Worm (Caenorhabditis elegans): ENCODE results near the gene str-9.
"Not testable (repeated sequence)": the region's sequence is repeated elsewhere in the genome, so short reads cannot be mapped to it uniquely, and the experiment has no call there.

str-9 gene

DNA sequence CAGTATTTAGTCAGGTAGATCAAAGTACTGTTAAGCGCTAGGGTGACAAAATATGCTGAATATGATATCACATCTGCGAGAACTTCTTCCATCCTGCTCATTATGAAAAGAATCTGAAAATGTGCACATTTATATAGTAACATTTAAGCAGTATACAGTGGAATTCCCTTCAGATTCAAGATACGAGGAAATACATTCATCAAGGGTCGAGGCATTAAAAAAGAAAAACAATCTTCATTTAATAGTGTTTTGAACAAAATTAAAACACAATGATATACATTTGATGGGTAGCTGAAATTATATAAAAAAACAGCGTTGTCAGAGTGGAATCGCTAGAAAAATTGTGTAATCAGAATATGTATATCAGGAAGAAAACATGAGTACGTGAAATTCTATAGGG, 22.8 kb upstream of the str-9 start, which contains the start of gene str-27:
str-27 (minus strand) TSS at position 101 of the 400 bp plus-strand sequence.
- no peak for TF ChIP-seq dao-5 (tag; optimal IDR thresholded peaks at IDR 0.05)
- no peak for TF ChIP-seq him-1 (tag; optimal IDR thresholded peaks at IDR 0.05)
- TF ChIP-seq W03F9.2 (tag; optimal IDR thresholded peaks at IDR 0.05): no peak

DNA sequence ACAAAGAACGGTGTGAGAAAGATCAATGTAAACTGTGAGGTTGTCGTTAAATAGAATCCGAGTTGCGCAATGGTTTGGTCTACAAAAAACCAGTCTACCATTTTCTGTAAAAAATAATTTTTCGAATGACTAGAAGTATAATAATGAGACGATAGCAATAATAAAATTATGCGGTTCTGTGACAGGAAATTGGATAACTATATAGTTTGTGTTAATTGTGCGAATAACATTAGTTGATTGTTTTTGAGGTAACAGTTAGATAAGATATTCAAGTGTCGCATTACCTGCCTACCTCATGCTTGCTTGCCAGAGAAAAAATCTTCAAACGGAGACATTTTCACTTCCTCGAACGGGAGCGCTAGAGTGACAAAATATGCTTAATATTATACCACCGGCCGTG, 16.7 kb upstream of the str-9 start, which contains the start of gene str-18:
str-18 (minus strand) TSS at position 101 of the 400 bp plus-strand sequence.
- TF ChIP-seq dao-5 (tag; optimal IDR thresholded peaks at IDR 0.05): no peak
- TF ChIP-seq W03F9.2 (tag; optimal IDR thresholded peaks at IDR 0.05): no peak
- TF ChIP-seq him-1 (tag; optimal IDR thresholded peaks at IDR 0.05): no peak

DNA sequence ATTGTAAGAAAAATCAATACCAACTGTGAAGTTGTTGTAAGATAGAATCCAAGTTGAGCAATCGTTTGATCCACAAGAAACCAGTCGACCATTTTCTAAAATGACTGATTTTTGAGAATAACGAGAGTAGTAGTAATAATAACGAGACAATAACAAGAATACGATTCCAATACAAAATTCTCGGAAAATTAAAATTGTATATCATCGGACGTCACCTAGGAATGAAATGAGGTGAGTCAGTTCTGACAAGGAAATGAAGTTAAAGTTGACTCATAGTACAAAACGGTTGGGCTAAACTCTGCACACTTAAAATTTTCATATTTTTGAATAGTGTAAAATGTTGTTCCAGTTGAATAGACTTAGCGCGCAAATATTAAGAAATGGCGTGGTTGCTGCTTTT, 14.2 kb upstream of the str-9 start, which contains the start of gene str-19:
str-19 (minus strand) TSS at position 101 of the 400 bp plus-strand sequence.
- TF ChIP-seq him-1, dao-5, W03F9.2 (tag; optimal IDR thresholded peaks at IDR 0.05): not testable (repeated sequence)

DNA sequence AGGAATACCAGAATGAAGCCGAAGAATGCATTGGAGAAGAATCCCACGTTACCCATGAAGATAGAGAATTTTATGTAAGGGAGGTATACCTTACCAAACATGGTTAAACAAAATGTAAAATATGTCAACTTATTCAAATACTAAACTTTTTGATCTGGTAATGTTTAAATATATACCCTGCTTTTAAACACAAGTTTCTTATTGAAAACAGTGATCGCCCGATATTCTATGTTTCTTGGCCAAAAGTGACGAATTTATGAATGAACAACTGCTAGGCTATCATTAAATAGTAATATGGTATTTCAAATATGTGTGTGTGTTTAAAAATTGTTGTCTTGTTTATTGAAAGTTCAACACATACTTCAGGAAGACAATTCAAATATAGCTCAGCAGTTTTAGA, 10.2 kb upstream of the str-9 start, which contains the start of gene T23D5.8:
T23D5.8 (minus strand) TSS at position 101 of the 400 bp plus-strand sequence.
- TF ChIP-seq him-1, dao-5, W03F9.2 (tag; optimal IDR thresholded peaks at IDR 0.05): not testable (repeated sequence)

DNA sequence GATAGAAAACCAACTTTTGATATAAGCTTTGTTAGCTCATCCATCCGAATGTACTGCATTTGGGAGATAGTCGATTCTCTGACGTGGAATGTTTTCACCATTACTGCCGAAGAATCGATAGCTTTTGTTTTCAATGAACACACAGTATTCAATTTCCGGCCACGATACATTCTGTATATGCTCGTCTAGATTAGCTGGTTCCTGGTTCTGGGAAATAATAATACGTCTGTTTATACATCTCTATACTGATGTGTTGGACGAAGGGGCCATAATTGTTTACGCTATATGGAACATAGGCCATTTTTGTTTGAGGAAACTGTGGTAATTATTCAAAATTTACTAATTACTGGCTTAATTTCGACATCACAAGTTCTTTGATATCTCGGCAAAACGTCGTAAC, 8.4 kb upstream of the str-9 start, which contains the start of gene str-6:
str-6 (minus strand) TSS at position 101 of the 400 bp plus-strand sequence.
- TF ChIP-seq W03F9.2 (tag; optimal IDR thresholded peaks at IDR 0.05): no peak

DNA sequence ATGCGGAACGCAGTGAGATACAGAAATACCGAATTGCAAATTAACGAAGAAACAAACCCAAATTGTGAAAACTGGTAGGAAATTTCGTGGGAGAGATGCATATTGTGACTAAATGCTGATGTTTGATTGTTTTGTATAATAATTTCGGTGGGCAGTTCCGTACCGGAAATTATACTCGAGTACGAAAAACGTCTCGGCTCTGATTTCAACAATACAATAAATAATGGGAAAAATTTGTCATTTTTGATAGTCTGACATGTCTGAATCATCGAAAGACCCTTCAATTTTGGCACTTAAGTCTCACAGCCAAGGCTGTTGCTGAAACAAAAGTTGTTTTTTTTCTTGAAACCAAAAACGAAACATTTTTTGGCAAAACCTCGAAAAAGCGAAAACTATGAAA, 6.5 kb upstream of the str-9 start, which contains the start of gene str-43:
str-43 (minus strand) TSS at position 101 of the 400 bp plus-strand sequence.
- TF ChIP-seq W03F9.2 (tag; optimal IDR thresholded peaks at IDR 0.05): no peak
- no peak for TF ChIP-seq him-1 (tag; optimal IDR thresholded peaks at IDR 0.05)
- no peak for TF ChIP-seq dao-5 (tag; optimal IDR thresholded peaks at IDR 0.05)

DNA sequence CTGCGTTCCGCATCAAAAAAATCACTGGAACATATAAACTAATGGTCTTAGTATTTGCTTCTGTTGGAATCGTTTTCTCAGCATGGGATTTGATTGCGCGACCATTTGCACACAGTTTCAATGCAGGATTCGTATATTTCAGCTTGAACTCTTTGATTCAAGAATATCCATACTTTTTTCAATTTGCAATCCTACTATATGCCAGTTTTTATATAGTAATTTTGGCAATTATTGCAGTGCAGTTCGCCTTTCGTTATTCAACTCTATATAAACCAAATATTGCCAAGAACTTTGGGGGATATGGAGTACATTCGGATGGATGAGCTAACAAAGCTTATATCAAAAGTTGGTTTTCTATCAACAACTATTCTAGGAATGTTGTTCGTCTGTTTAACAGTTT, 5.6 kb upstream of the str-9 start, which contains the start of gene str-5:
str-5 (plus strand) TSS at position 301 of the 400 bp plus-strand sequence.
- TF ChIP-seq him-1, W03F9.2, dao-5 (tag; optimal IDR thresholded peaks at IDR 0.05): not testable (repeated sequence)

DNA sequence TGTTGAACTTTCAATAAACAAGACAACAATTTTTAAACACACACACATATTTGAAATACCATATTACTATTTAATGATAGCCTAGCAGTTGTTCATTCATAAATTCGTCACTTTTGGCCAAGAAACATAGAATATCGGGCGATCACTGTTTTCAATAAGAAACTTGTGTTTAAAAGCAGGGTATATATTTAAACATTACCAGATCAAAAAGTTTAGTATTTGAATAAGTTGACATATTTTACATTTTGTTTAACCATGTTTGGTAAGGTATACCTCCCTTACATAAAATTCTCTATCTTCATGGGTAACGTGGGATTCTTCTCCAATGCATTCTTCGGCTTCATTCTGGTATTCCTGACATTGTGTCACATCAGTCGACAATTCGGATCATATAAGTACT, 3.8 kb upstream of the str-9 start, which contains the start of gene str-8:
str-8 (plus strand) TSS at position 301 of the 400 bp plus-strand sequence.
- TF ChIP-seq W03F9.2, him-1, dao-5 (tag; optimal IDR thresholded peaks at IDR 0.05): not testable (repeated sequence)

DNA sequence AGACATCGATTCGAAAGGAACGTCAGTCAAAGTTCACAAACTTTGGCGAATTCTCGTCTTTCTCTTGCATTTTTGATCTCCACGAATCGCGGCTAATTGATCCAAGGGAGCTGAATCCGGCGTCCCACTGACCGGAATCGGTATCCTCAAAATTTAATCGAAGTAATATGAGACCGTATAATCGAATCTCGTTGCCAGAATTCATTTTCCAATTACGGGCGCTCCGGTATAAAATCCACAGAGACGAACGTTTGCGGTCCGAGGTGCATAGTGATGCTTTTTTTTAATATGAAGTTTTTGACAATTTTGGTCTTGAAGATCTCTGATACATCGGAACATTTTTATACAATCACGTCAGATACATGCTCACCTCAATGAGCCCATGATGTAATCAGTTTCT, 904 bp upstream of the str-9 start:
- TF ChIP-seq him-1 (tag; optimal IDR thresholded peaks at IDR 0.05) (no peak), W03F9.2 (tag; optimal IDR thresholded peaks at IDR 0.05) (no peak), dao-5 (tag; optimal IDR thresholded peaks at IDR 0.05) (no peak)

DNA sequence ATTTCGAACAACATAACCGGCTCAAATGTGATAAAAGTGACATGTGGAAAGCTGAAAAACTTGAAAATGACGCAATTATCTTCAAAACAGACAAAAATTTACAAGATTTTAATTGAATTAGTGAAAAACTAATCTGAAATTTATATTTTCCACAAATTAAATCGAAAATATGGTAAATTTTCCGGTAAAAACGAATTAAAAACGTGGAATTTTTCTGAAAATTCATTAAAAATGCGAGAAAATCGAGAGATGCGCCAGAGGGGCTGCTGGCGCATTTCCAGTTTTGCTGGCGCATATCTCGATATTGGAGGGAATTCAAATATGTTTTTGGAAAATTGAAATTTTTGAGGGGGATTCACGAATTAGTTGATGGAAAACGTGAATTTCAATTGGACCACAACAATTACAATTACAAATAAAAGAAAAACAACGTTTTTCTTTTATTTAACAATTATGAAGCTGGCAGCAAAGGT, 7.6 kb downstream of the str-9 start, which contains the start of the genes haf-3 and F57A10.2:
haf-3 (minus strand) TSS at position 51 of the 473 bp plus-strand sequence.
F57A10.2 (plus strand) TSS at position 454 of the 473 bp plus-strand sequence.
- TF ChIP-seq him-1 (tag; optimal IDR thresholded peaks at IDR 0.05): peak; percentile 47
- TF ChIP-seq dao-5 (tag; optimal IDR thresholded peaks at IDR 0.05): no peak
- peak; percentile 95 for TF ChIP-seq W03F9.2 (tag; optimal IDR thresholded peaks at IDR 0.05)

DNA sequence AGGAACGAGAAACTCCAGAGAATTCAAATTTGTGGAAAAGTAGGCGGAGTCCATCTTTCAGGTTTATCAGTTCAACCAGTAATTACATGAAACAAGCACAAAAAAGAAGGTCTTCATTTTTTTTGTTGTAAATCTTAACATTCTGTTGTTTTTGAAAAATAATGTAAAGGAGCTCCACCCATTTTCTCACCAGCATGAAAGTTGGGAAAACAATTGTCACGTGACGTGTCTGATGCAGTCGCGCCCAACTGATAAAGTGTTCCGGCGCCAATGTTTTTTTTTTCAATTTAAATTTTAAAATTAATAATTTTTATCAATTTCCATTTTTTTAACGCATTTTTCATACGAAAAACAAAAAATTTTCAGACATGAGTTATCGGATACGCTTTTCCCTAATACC, 10.5 kb downstream of the str-9 start, which contains the start of gene F57A10.4:
F57A10.4 (plus strand) TSS at position 367 of the 400 bp plus-strand sequence.
- TF ChIP-seq him-1 (tag; optimal IDR thresholded peaks at IDR 0.05): no peak
- TF ChIP-seq W03F9.2 (tag; optimal IDR thresholded peaks at IDR 0.05): no peak
- TF ChIP-seq dao-5 (tag; optimal IDR thresholded peaks at IDR 0.05): no peak

DNA sequence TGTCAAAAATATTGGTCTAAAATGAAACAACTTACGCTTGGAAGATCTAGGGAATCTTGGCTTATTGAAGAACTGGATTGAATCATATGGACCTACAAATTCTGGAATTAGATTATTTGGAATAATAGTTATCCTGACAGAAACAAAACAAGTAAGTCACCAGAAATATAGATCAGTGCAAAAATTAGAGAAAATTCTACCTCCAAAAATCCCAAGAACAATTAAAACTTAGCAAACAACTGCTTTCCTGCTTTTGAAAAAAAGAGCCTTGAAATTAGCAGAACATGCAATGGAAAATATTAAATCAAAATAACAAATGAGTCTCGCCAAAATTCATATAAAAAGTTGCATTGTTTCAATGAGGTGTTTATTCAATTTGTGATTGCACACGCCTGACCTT, 14.6 kb downstream of the str-9 start, which contains the start of gene nhr-60:
nhr-60 (minus strand) TSS at position 101 of the 400 bp plus-strand sequence.
- TF ChIP-seq W03F9.2 (tag; optimal IDR thresholded peaks at IDR 0.05) (no peak), dao-5 (tag; optimal IDR thresholded peaks at IDR 0.05) (no peak), him-1 (tag; optimal IDR thresholded peaks at IDR 0.05) (no peak)

DNA sequence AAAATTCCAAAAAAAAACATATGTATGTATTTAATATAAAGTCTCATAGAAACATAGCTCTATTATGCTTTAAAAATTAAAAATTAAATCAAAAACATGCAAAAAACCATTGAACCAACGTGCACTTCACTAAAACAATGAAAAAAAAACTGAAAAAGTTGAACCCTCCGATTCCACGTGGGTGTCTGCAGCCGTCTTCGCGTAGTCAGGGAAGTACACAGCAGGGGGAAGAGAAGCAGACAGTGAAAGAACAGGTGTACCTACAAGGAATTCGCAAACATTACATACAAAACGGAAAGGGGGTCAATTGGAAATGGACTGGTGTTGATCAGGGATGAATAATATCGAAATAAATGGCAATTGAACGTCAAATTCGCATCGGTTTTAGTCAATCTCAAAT, 15.4 kb downstream of the str-9 start:
- TF ChIP-seq dao-5 (tag; optimal IDR thresholded peaks at IDR 0.05) (no peak), him-1 (tag; optimal IDR thresholded peaks at IDR 0.05) (no peak), W03F9.2 (tag; optimal IDR thresholded peaks at IDR 0.05) (no peak)

DNA sequence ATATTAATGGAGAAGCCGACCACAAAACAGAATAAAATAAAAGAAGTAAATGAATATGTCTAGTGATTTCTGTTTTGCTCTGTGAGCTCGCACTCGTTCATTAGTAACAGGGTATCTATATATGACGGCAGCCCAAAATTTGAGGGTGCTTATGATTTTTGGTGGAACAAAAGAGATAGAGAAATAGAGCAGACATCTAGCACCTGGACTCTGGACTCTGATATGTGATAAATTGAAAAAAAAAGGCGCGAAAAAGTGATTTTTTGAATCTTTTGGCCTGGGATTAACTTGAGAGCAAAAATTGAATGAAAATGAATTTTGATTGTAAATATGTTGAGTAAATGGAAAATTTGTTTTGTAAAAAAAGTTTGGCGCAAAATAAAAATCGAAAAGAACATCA, 18.1 kb downstream of the str-9 start, which contains the start of gene nhr-283:
nhr-283 (minus strand) TSS at position 101 of the 400 bp plus-strand sequence.
- no peak for TF ChIP-seq W03F9.2 (tag; optimal IDR thresholded peaks at IDR 0.05)
- TF ChIP-seq dao-5 (tag; optimal IDR thresholded peaks at IDR 0.05): no peak
- TF ChIP-seq him-1 (tag; optimal IDR thresholded peaks at IDR 0.05): no peak
